Fruit fly (Drosophila melanogaster): ENCODE results near the gene CG7059.

Gene CG7059

dm6 chr3R:22368777-22369214 is 20.8 kb upstream of the CG7059 start (continued):
- TF ChIP-seq CrebB (tag; optimal IDR thresholded peaks at IDR 0.05) (no peak), CG6765 (GFP tag; optimal IDR thresholded peaks at IDR 0.05) (no peak), Fer1 (GFP tag; optimal IDR thresholded peaks at IDR 0.05) (peak; percentile 74), CG14965 (GFP tag; optimal IDR thresholded peaks at IDR 0.05; ENCODE audit: borderline replicate concordance) (no peak), lilli (GFP tag; optimal IDR thresholded peaks at IDR 0.05) (peak; percentile 66), Dbx (GFP tag; IDR thresholded peaks at IDR 0.05) (peak; percentile 82), Optix (GFP tag; IDR thresholded peaks at IDR 0.05) (peak; percentile 63; the same call in 1 of the 3 replicates), croc (GFP tag; conservative IDR thresholded peaks at IDR 0.05) (peak; percentile 28; the same call in 2 of the 3 replicates), CG6272 (GFP tag; IDR thresholded peaks at IDR 0.05) (peak; percentile 44), CG10431 (GFP tag; optimal IDR thresholded peaks at IDR 0.05) (no peak), CG6791 (GFP tag; IDR thresholded peaks at IDR 0.05; ENCODE audit: partially characterized antibody) (0 out of 3 replicates have a peak, but pooled peaks have one; percentile 4), row (GFP tag; IDR thresholded peaks at IDR 0.05) (peak; percentile 95), mld (GFP tag; IDR thresholded peaks at IDR 0.05; ENCODE audit: partially characterized antibody) (no peak), ftz-f1 (GFP tag; optimal IDR thresholded peaks at IDR 0.05) (no peak), Adf1 (GFP tag; IDR thresholded peaks at IDR 0.05) (peak; percentile 61), exex (tag; optimal IDR thresholded peaks at IDR 0.05) (no peak), CG31224 (GFP tag; IDR thresholded peaks at IDR 0.05) (peak; percentile 59), z (GFP tag; IDR thresholded peaks at IDR 0.05) (no peak), H2.0 (GFP tag; IDR thresholded peaks at IDR 0.05) (peak; percentile 83), CG9437 (GFP tag; optimal IDR thresholded peaks at IDR 0.05) (peak; percentile 60), dmrt11E (tag; optimal IDR thresholded peaks at IDR 0.05) (peak; percentile 13), CG11723 (GFP tag; optimal IDR thresholded peaks at IDR 0.05) (no peak), CG12236 (GFP tag; optimal IDR thresholded peaks at IDR 0.05) (no peak), CG15514 (GFP tag; optimal IDR thresholded peaks at IDR 0.05) (peak; percentile 48), vvl (GFP tag; IDR thresholded peaks at IDR 0.05) (peak; percentile 72), dpn (GFP tag; optimal IDR thresholded peaks at IDR 0.05) (peak; percentile 47 to 78), NC2β (GFP tag; optimal IDR thresholded peaks at IDR 0.05) (no peak), sima (GFP tag; optimal IDR thresholded peaks at IDR 0.05) (no peak), Xrp1 (GFP tag; IDR thresholded peaks at IDR 0.05) (no peak; the same call in 1 of the 2 replicates), Scr (GFP tag; IDR thresholded peaks at IDR 0.05; ENCODE audit: partially characterized antibody) (no peak), CG2199 (GFP tag; IDR thresholded peaks at IDR 0.05) (no peak), CG13296 (GFP tag; optimal IDR thresholded peaks at IDR 0.05) (peak; percentile 59), fd64A (GFP tag; optimal IDR thresholded peaks at IDR 0.05) (no peak), schlank (tag; optimal IDR thresholded peaks at IDR 0.05) (peak; percentile 23), vfl (GFP tag; optimal IDR thresholded peaks at IDR 0.05) (no peak), CG11560 (tag; IDR thresholded peaks at IDR 0.05) (peak; percentile 60; the same call in 2 of the 3 replicates), zf30C (GFP tag; optimal IDR thresholded peaks at IDR 0.05) (no peak), Blimp-1 (GFP tag; optimal IDR thresholded peaks at IDR 0.05) (no peak), CG11504 (tag; optimal IDR thresholded peaks at IDR 0.05) (peak; percentile 68), CG10366 (GFP tag; IDR thresholded peaks at IDR 0.05) (peak; percentile 76), CG6854 (GFP tag; optimal IDR thresholded peaks at IDR 0.05) (peak; percentile 46), E2f1 (GFP tag; IDR thresholded peaks at IDR 0.05) (peak; percentile 60), CG12391 (tag; optimal IDR thresholded peaks at IDR 0.05) (peak; percentile 62), gfzf (GFP tag; optimal IDR thresholded peaks at IDR 0.05) (no peak), dimm (GFP tag; IDR thresholded peaks at IDR 0.05) (peak; percentile 29; the same call in 1 of the 2 replicates), org-1 (GFP tag; optimal IDR thresholded peaks at IDR 0.05) (peak; percentile 61), fd102C (GFP tag; optimal IDR thresholded peaks at IDR 0.05) (no peak), ase (GFP tag; IDR thresholded peaks at IDR 0.05) (0 out of 3 replicates have a peak, but pooled peaks have one; percentile 40), BEAF-32 (GFP tag; optimal IDR thresholded peaks at IDR 0.05) (no peak)
